Worm (Caenorhabditis elegans) whole organism, L1 larva: ENCODE data around the gene C50C3.12.

Experiments used
- C04F5.9 ChIP-seq: sonication (generic microtip); optimal IDR thresholded peaks from 2 replicates; lab custom pipeline; 2016; ENCODE audit warnings: missing genetic modification characterization, missing compliant biosample characterization
- Y116A8C.19 ChIP-seq: sonication (generic microtip); optimal IDR thresholded peaks from 2 replicates; lab custom pipeline; 2016; ENCODE audit warnings: missing compliant biosample characterization, missing genetic modification characterization, borderline replicate concordance
- alr-1 ChIP-seq: fragments of 200-800 bp; sonication (Bioruptor generic); optimal IDR thresholded peaks from 2 replicates; lab custom pipeline; 2018; ENCODE audit warnings: borderline replicate concordance, mild to moderate bottlenecking, missing genetic modification characterization, missing compliant biosample characterization
- aly-2 ChIP-seq: fragments of 150-350 bp; optimal IDR thresholded peaks from 2 replicates; lab custom pipeline; 2014; ENCODE audit warnings: missing biosample characterization, missing genetic modification characterization
- ama-1 ChIP-seq: fragments of 150-350 bp; optimal IDR thresholded peaks from 2 replicates; lab custom pipeline; 2014
- blmp-1 ChIP-seq: fragments of 150-350 bp; optimal IDR thresholded peaks from 2 replicates; lab custom pipeline; 2014; ENCODE audit warnings: missing biosample characterization, missing genetic modification characterization
- ceh-63 ChIP-seq: fragments of 200-800 bp; sonication (Bioruptor generic); optimal IDR thresholded peaks from 2 replicates; lab custom pipeline; 2018; ENCODE audit warnings: mild to moderate bottlenecking, missing genetic modification characterization, missing compliant biosample characterization
- ceh-82 ChIP-seq, 3 experiments: fragments of 150-350 bp in 1 of 3; sonication (generic microtip) in 2 of 3; optimal IDR thresholded peaks; 2 replicates each; lab custom pipeline; 2014 to 2017; ENCODE audit warnings: missing biosample characterization in 3 of 3, missing genetic modification characterization in 3 of 3
- ceh-88 ChIP-seq: fragments of 200-800 bp; sonication (Bioruptor generic); IDR thresholded peaks from 2 replicates; pipeline ENCODE4 v1.3.6; 2022; ENCODE audit warnings: missing genetic modification characterization, missing compliant biosample characterization
- ceh-90 ChIP-seq: sonication (generic microtip); optimal IDR thresholded peaks from 2 replicates; lab custom pipeline; 2016; ENCODE audit warnings: missing genetic modification characterization, missing compliant biosample characterization
- dsc-1 ChIP-seq: sonication (generic microtip); optimal IDR thresholded peaks from 2 replicates; lab custom pipeline; 2016; ENCODE audit warnings: mild to moderate bottlenecking, missing genetic modification characterization, missing compliant biosample characterization
- efl-1 ChIP-seq, 4 experiments: fragments of 150-350 bp; optimal IDR thresholded peaks in 3 of 4; peaks in 1 of 4; 1 replicate in 1 of 4; 2 replicates in 3 of 4; lab custom pipeline; 2014; ENCODE audit warnings: missing biosample characterization in 2 of 4, missing genetic modification characterization in 2 of 4, missing genetic modification reagents in 2 of 4
- efl-3 ChIP-seq: fragments of 200-800 bp; sonication (Bioruptor generic); optimal IDR thresholded peaks from 2 replicates; lab custom pipeline; 2018; ENCODE audit warnings: mild to moderate bottlenecking, missing genetic modification characterization, missing compliant biosample characterization
- egl-13 ChIP-seq: sonication (generic microtip); optimal IDR thresholded peaks from 2 replicates; lab custom pipeline; 2016; ENCODE audit warnings: missing genotype, missing genetic modification reagents, missing genetic modification characterization, missing compliant biosample characterization
- egl-27 ChIP-seq, 2 experiments: fragments of 150-350 bp in 1 of 2; sonication (generic microtip); optimal IDR thresholded peaks; 3 replicates each; lab custom pipeline; 2017 to 2018; ENCODE audit warnings: missing biosample characterization in 2 of 2, missing genetic modification characterization in 2 of 2, missing genetic modification reagents in 2 of 2
- elt-2 ChIP-seq: sonication (generic microtip); optimal IDR thresholded peaks from 2 replicates; lab custom pipeline; 2016; ENCODE audit warnings: missing genetic modification characterization, mild to moderate bottlenecking, inconsistent platforms, missing compliant biosample characterization, missing genetic modification reagents
- ets-5 ChIP-seq: fragments of 200-800 bp; sonication (Bioruptor generic); IDR thresholded peaks from 2 replicates; pipeline ENCODE4 v1.3.6; 2022; ENCODE audit warnings: missing genetic modification characterization, missing compliant biosample characterization
- fkh-8 ChIP-seq: sonication (generic microtip); optimal IDR thresholded peaks from 2 replicates; lab custom pipeline; 2016; ENCODE audit warnings: mild to moderate bottlenecking, missing genetic modification characterization, missing compliant biosample characterization
- hlh-17 ChIP-seq: fragments of 200-800 bp; sonication (Bioruptor generic); optimal IDR thresholded peaks from 2 replicates; lab custom pipeline; 2018; ENCODE audit warnings: missing genetic modification characterization, mild to moderate bottlenecking, missing compliant biosample characterization, moderate library complexity, borderline replicate concordance
- irx-1 ChIP-seq: sonication (generic microtip); optimal IDR thresholded peaks from 2 replicates; lab custom pipeline; 2016; ENCODE audit warnings: missing genetic modification characterization, missing compliant biosample characterization
- jun-1 ChIP-seq: fragments of 150-350 bp; optimal IDR thresholded peaks from 2 replicates; lab custom pipeline; 2014; ENCODE audit warnings: missing biosample characterization, missing genetic modification reagents, missing genetic modification characterization
- lin-13 ChIP-seq: fragments of 150-350 bp; optimal IDR thresholded peaks from 2 replicates; lab custom pipeline; 2014; ENCODE audit warnings: missing biosample characterization, missing genetic modification reagents, missing genetic modification characterization
- lin-14 ChIP-seq: fragments of 200-800 bp; sonication (Bioruptor generic); optimal IDR thresholded peaks from 2 replicates; lab custom pipeline; 2018; ENCODE audit warnings: mild to moderate bottlenecking, missing genetic modification characterization, moderate library complexity, missing compliant biosample characterization
- lin-35 ChIP-seq, 2 experiments: fragments of 150-350 bp; optimal IDR thresholded peaks; 2 replicates each; lab custom pipeline; 2014; ENCODE audit warnings: missing biosample characterization in 2 of 2, missing genetic modification characterization in 2 of 2, missing genetic modification reagents in 2 of 2
- lin-39 ChIP-seq: fragments of 150-350 bp; optimal IDR thresholded peaks from 2 replicates; lab custom pipeline; 2014; ENCODE audit warnings: missing biosample characterization, missing genetic modification reagents, missing genetic modification characterization
- lsy-2 ChIP-seq, 2 experiments: fragments of 150-350 bp; optimal IDR thresholded peaks; 2 replicates each; lab custom pipeline; 2014; ENCODE audit warnings: missing biosample characterization in 2 of 2, missing genetic modification characterization in 2 of 2
- mab-9 ChIP-seq: fragments of 200-800 bp; sonication (Bioruptor generic); IDR thresholded peaks from 2 replicates; pipeline ENCODE4 v1.3.6; 2022; ENCODE audit warnings: missing genetic modification reagents, missing genetic modification characterization, missing compliant biosample characterization
- mdl-1 ChIP-seq, 2 experiments: fragments of 150-350 bp; optimal IDR thresholded peaks; 2 replicates each; lab custom pipeline; 2014 to 2017; ENCODE audit warnings: missing biosample characterization in 2 of 2, missing genetic modification characterization in 2 of 2, inconsistent platforms in 1 of 2
- mef-2 ChIP-seq: fragments of 150-350 bp; optimal IDR thresholded peaks from 2 replicates; lab custom pipeline; 2014; ENCODE audit warnings: missing biosample characterization, missing genetic modification characterization
- mep-1 ChIP-seq: fragments of 150-350 bp; optimal IDR thresholded peaks from 2 replicates; lab custom pipeline; 2014; ENCODE audit warnings: missing biosample characterization, missing genetic modification characterization
- nhr-11 ChIP-seq: fragments of 150-350 bp; optimal IDR thresholded peaks from 2 replicates; lab custom pipeline; 2014; ENCODE audit warnings: missing biosample characterization, missing genetic modification characterization
- nhr-12 ChIP-seq: sonication (generic microtip); optimal IDR thresholded peaks from 2 replicates; lab custom pipeline; 2017; ENCODE audit warnings: missing biosample characterization, missing genetic modification characterization
- nhr-19 ChIP-seq: fragments of 200-800 bp; sonication (Bioruptor generic); conservative IDR thresholded peaks from 2 replicates; pipeline ENCODE4 v1.3.6; 2022; ENCODE audit warnings: missing genetic modification characterization, missing compliant biosample characterization
- nhr-20 ChIP-seq: sonication (generic microtip); optimal IDR thresholded peaks from 2 replicates; lab custom pipeline; 2016; ENCODE audit warnings: mild to moderate bottlenecking, missing genetic modification characterization, missing compliant biosample characterization
- nhr-237 ChIP-seq: fragments of 150-350 bp; optimal IDR thresholded peaks from 2 replicates; lab custom pipeline; 2014; ENCODE audit warnings: missing biosample characterization, missing genetic modification characterization
- nhr-71 ChIP-seq: sonication (generic microtip); optimal IDR thresholded peaks from 2 replicates; lab custom pipeline; 2016; ENCODE audit warnings: mild to moderate bottlenecking, missing genetic modification characterization, moderate library complexity, missing compliant biosample characterization
- nhr-85 ChIP-seq: sonication (generic microtip); peaks from one replicate; lab custom pipeline; 2016; ENCODE audit warnings: missing genetic modification characterization, inconsistent platforms, missing compliant biosample characterization
- pag-3 ChIP-seq: sonication (generic microtip); optimal IDR thresholded peaks from 2 replicates; lab custom pipeline; 2017; ENCODE audit warnings: missing genetic modification characterization, mild to moderate bottlenecking, missing compliant biosample characterization, antibody characterized with exemption, borderline replicate concordance; ENCODE audit not compliant: insufficient read depth
- pqm-1 ChIP-seq: sonication (generic microtip); optimal IDR thresholded peaks from 3 replicates; lab custom pipeline; 2017; ENCODE audit warnings: missing biosample characterization, missing genetic modification characterization
- rnt-1 ChIP-seq: sonication (generic microtip); optimal IDR thresholded peaks from 2 replicates; lab custom pipeline; 2016; ENCODE audit warnings: mild to moderate bottlenecking, missing genetic modification characterization, moderate library complexity, missing compliant biosample characterization
- skn-1 ChIP-seq: fragments of 150-350 bp; optimal IDR thresholded peaks from 2 replicates; lab custom pipeline; 2014; ENCODE audit warnings: missing biosample characterization, missing genetic modification characterization
- snu-23 ChIP-seq: sonication (generic microtip); optimal IDR thresholded peaks from 2 replicates; lab custom pipeline; 2016; ENCODE audit warnings: missing genetic modification characterization, missing compliant biosample characterization
- sptf-1 ChIP-seq: fragments of 150-350 bp; optimal IDR thresholded peaks from 2 replicates; lab custom pipeline; 2014; ENCODE audit warnings: missing biosample characterization, missing genetic modification characterization
- sup-37 ChIP-seq: fragments of 200-800 bp; sonication (Bioruptor generic); optimal IDR thresholded peaks from 2 replicates; lab custom pipeline; 2018; ENCODE audit warnings: mild to moderate bottlenecking, missing genetic modification characterization, missing compliant biosample characterization
- swsn-7 ChIP-seq: sonication (generic microtip); optimal IDR thresholded peaks from 2 replicates; lab custom pipeline; 2016; ENCODE audit warnings: missing genetic modification characterization, missing compliant biosample characterization
- tbx-2 ChIP-seq: sonication (generic microtip); optimal IDR thresholded peaks from 2 replicates; lab custom pipeline; 2016; ENCODE audit warnings: missing genetic modification characterization, missing compliant biosample characterization
- tlp-1 ChIP-seq: fragments of 150-350 bp; optimal IDR thresholded peaks from 2 replicates; lab custom pipeline; 2014; ENCODE audit warnings: missing biosample characterization, missing genetic modification characterization
- unc-30 ChIP-seq: sonication (generic microtip); optimal IDR thresholded peaks from 2 replicates; lab custom pipeline; 2017; ENCODE audit warnings: missing biosample characterization, missing genetic modification characterization
- unc-62 ChIP-seq: fragments of 150-350 bp; optimal IDR thresholded peaks from 2 replicates; lab custom pipeline; 2014; ENCODE audit warnings: missing biosample characterization, missing genetic modification reagents, missing genetic modification characterization
- unc-86 ChIP-seq: sonication (generic microtip); optimal IDR thresholded peaks from 2 replicates; lab custom pipeline; 2016; ENCODE audit warnings: missing genetic modification characterization, missing compliant biosample characterization
- zag-1 ChIP-seq: fragments of 150-350 bp; optimal IDR thresholded peaks from 2 replicates; lab custom pipeline; 2014; ENCODE audit warnings: missing biosample characterization, missing genetic modification characterization

Gene C50C3.12

ce11 chrIII:8176265-8176664, at the start of gene C50C3.12:
Gene C50C3.12, plus strand, starts transcription at chrIII:8176565.
- peak; percentile 3 for TF ChIP-seq lin-14 (GFP tag; lab: Kevin White, UChicago)
- TF ChIP-seq C04F5.9 (tag; lab: Kevin White, UChicago), result no peak

ce11 chrIII:8126978-8127377, 49.4 kb upstream of the C50C3.12 start:
- TF ChIP-seq ceh-88, result no peak
- peak in 1 of 2 experiments; percentile 23 for TF ChIP-seq efl-1 (optimal IDR thresholded peaks at IDR 0.05; lab: Kevin White, UChicago)
- no peak for TF ChIP-seq efl-1 (GFP tag; optimal IDR thresholded peaks at IDR 0.05 in 1 of 2; lab: Kevin White, UChicago)
- no peak for TF ChIP-seq sptf-1
- peak; percentile 19 for TF ChIP-seq blmp-1 (tag; lab: Kevin White, UChicago)
- peak; percentile 6 to 20 for TF ChIP-seq lin-35 (GFP tag; optimal IDR thresholded peaks at IDR 0.05; lab: Kevin White, UChicago)
- TF ChIP-seq sup-37 (GFP tag; lab: Kevin White, UChicago), result no peak
- no peak for TF ChIP-seq efl-3 (GFP tag; lab: Kevin White, UChicago)
- peak; percentile 3 for TF ChIP-seq tbx-2 (tag; lab: Kevin White, UChicago)
- TF ChIP-seq ceh-82 (tag; optimal IDR thresholded peaks at IDR 0.05; lab: Kevin White, UChicago), result peak in 1 of 3 experiments; percentile 8
- TF ChIP-seq alr-1 (tag; lab: Kevin White, UChicago), result no peak
- TF ChIP-seq dsc-1 (tag; lab: Kevin White, UChicago), result peak; percentile 24
- no peak for TF ChIP-seq mab-9 (GFP tag; lab: Robert Waterston, UW)
- TF ChIP-seq egl-27 (tag; optimal IDR thresholded peaks at IDR 0.05; lab: Kevin White, UChicago), result no peak
- TF ChIP-seq fkh-8 (tag; lab: Kevin White, UChicago), result no peak
- no peak for TF ChIP-seq zag-1 (tag; lab: Kevin White, UChicago)
- no peak for TF ChIP-seq lin-13 (GFP tag; lab: Kevin White, UChicago)
- TF ChIP-seq ceh-90 (tag; lab: Kevin White, UChicago), result no peak
- no peak for TF ChIP-seq pqm-1 (tag; lab: Kevin White, UChicago)
- TF ChIP-seq pag-3 (tag; lab: Kevin White, UChicago), result no peak
- no peak for TF ChIP-seq ets-5 (GFP tag; lab: Robert Waterston, UW)
- no peak for TF ChIP-seq lin-39 (tag; lab: Kevin White, UChicago)
- TF ChIP-seq nhr-20 (tag; lab: Kevin White, UChicago), result peak; percentile 15
- no peak for TF ChIP-seq ceh-63 (GFP tag; lab: Kevin White, UChicago)
- peak; percentile 25 to 52 for TF ChIP-seq lsy-2 (tag; optimal IDR thresholded peaks at IDR 0.05; lab: Kevin White, UChicago)
- no peak for TF ChIP-seq nhr-11 (tag; lab: Kevin White, UChicago)
- TF ChIP-seq egl-13, result no peak
- TF ChIP-seq nhr-19 (GFP tag; lab: Robert Waterston, UW), result no peak
- peak; percentile 47 for TF ChIP-seq mep-1 (tag; lab: Kevin White, UChicago)
- TF ChIP-seq skn-1 (tag; lab: Kevin White, UChicago), result no peak
- TF ChIP-seq ama-1 (lab: Kevin White, UChicago), result no peak
- peak; percentile 34 for TF ChIP-seq snu-23 (GFP tag; lab: Kevin White, UChicago)
- no peak for TF ChIP-seq aly-2 (tag; lab: Kevin White, UChicago)
- no peak for TF ChIP-seq jun-1 (tag; lab: Kevin White, UChicago)
- no peak for TF ChIP-seq unc-62 (GFP tag; lab: Kevin White, UChicago)
- TF ChIP-seq nhr-237 (tag; lab: Kevin White, UChicago), result no peak
- TF ChIP-seq hlh-17 (GFP tag; lab: Kevin White, UChicago), result no peak
- no peak for TF ChIP-seq Y116A8C.19
- TF ChIP-seq mdl-1 (tag; optimal IDR thresholded peaks at IDR 0.05; lab: Kevin White, UChicago), result peak in 1 of 2 experiments; percentile 29
- no peak for TF ChIP-seq nhr-12 (tag; lab: Kevin White, UChicago)
- no peak for TF ChIP-seq nhr-85 (tag; lab: Kevin White, UChicago)
- no peak for TF ChIP-seq unc-86 (tag; lab: Kevin White, UChicago)
- no peak for TF ChIP-seq mef-2 (tag; lab: Kevin White, UChicago)
- no peak for TF ChIP-seq irx-1 (tag; lab: Kevin White, UChicago)
- TF ChIP-seq rnt-1, result peak; percentile 1
- no peak for TF ChIP-seq elt-2 (tag; lab: Kevin White, UChicago)
- TF ChIP-seq nhr-71, result peak; percentile 4
- no peak for TF ChIP-seq tlp-1
- peak; percentile 71 for TF ChIP-seq lin-14 (GFP tag; lab: Kevin White, UChicago)
- no peak for TF ChIP-seq unc-30 (tag; lab: Kevin White, UChicago)
- TF ChIP-seq swsn-7, result peak; percentile 29
